Fruit fly (Drosophila melanogaster): ENCODE measurements around the gene PSMG1.

Gene PSMG1

DNA sequence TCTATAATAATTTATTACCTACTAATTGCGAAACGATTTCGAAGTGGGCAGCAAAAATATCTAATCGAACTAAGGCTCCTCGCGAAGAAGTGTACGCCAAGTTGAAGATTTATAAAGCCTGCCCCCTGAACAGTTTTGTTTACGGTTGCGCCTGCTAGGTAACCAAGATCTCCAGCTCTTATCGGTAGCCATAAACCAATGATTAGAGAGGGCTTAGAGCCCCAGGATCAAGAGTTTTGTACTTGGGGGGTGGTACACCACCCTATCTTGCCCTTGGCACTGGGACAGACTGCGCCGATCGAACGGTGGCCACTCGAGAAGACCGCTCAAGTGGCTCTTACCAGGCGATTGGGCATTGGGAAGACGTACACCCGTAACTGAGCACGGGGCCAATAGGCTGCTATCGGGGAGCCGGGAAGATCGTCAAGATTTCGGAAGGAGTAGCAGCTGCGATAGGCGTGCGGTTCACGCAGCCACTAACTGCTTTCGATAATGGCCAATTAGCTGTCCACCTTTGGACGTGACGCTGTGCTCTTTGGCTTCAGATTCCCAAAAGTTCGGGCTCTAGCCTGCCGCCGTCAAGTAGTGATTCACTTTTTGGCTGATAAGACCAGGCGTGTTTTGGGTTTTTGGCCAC lies 38.3 kb upstream of the PSMG1 start (continued):
- TF ChIP-seq br (optimal IDR thresholded peaks at IDR 0.05) (no peak), Adf1 (GFP tag; IDR thresholded peaks at IDR 0.05) (peak; percentile 6; the same call in 1 of the 2 replicates), CG18599 (GFP tag; optimal IDR thresholded peaks at IDR 0.05) (peak; percentile 53), Vsx1 (GFP tag; optimal IDR thresholded peaks at IDR 0.05) (peak; percentile 24), Hey (tag; optimal IDR thresholded peaks at IDR 0.05) (peak; percentile 85), gcm (GFP tag; optimal IDR thresholded peaks at IDR 0.05) (no peak), phol (tag; optimal IDR thresholded peaks at IDR 0.05) (no peak), tup (GFP tag; optimal IDR thresholded peaks at IDR 0.05) (no peak), Atf-2 (GFP tag; optimal IDR thresholded peaks at IDR 0.05) (no peak), NC2α (GFP tag; optimal IDR thresholded peaks at IDR 0.05) (no peak), ftz-f1 (GFP tag; optimal IDR thresholded peaks at IDR 0.05) (peak; percentile 23), grn (GFP tag; optimal IDR thresholded peaks at IDR 0.05) (peak; percentile 75), CG12659 (GFP tag; optimal IDR thresholded peaks at IDR 0.05) (no peak), pzg (GFP tag; optimal IDR thresholded peaks at IDR 0.05) (no peak)

DNA sequence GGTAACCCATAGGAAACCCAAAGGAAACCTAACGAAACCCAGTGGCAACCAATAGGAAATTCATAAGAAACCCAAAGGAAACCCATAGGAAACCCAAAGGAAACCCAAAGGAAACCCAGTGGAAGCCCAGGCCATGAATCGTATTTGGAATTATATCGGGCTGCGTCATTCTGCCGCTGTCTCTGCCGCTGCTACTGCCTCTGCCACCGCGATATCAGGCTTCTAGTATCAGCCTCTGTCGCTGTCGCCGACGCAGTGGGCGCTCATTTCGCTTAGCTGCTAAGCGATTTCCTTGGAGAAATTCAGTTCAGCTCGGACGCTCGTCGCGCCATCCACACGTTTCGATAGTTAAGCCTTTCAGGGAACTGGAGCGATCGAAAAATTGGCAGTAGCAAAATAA lies 37.2 kb upstream of the PSMG1 start, which contains the start of gene CG1208:
Gene CG1208 (plus strand): TSS at position 301 of the 400 bp plus-strand sequence.
- TF ChIP-seq Adf1 (GFP tag; IDR thresholded peaks at IDR 0.05) (peak; percentile 86), fd96Cb (tag; optimal IDR thresholded peaks at IDR 0.05) (no peak), wdn (GFP tag; IDR thresholded peaks at IDR 0.05) (no peak), CG4820 (GFP tag; optimal IDR thresholded peaks at IDR 0.05) (no peak), NFAT (GFP tag; IDR thresholded peaks at IDR 0.05) (0 out of 2 replicates have a peak, but pooled peaks have one; percentile 5), luna (GFP tag; optimal IDR thresholded peaks at IDR 0.05) (no peak), sug (tag; optimal IDR thresholded peaks at IDR 0.05) (peak; percentile 2), CTCF (GFP tag; optimal IDR thresholded peaks at IDR 0.05) (no peak), CG13287 (GFP tag; IDR thresholded peaks at IDR 0.05; ENCODE audit: partially characterized antibody) (no peak), CG31388 (GFP tag; optimal IDR thresholded peaks at IDR 0.05) (no peak), sr (GFP tag; IDR thresholded peaks at IDR 0.05) (no peak), C15 (GFP tag; IDR thresholded peaks at IDR 0.05) (no peak), zen2 (GFP tag; IDR thresholded peaks at IDR 0.05; ENCODE audit: partially characterized antibody) (no peak), Stat92E (GFP tag; optimal IDR thresholded peaks at IDR 0.05) (no peak)

DNA sequence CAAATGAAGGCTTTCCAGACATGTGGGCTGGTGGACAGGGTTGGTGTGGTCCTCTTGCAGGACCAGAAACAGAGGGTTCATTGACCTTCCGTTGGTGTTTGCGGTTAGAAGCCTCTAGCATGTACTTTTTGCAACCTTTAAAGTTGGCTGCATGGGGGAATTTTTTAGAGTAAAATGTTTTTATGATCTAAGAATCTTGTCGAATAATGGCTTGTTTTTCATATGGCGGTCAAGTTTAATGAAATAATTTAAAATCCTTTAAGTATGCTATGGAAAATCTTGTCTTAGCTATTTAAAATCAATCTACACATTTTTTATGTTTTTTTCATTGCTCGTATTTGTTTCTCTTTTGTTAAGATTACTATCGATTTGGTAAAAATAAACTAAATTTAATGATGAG lies 35.6 kb upstream of the PSMG1 start, which contains the start of gene glob3:
Gene glob3 (plus strand): TSS at position 301 of the 400 bp plus-strand sequence.
- TF ChIP-seq MBD-R2 (GFP tag; IDR thresholded peaks at IDR 0.05) (no peak), ash1 (GFP tag; optimal IDR thresholded peaks at IDR 0.05) (no peak), CG13894 (tag; optimal IDR thresholded peaks at IDR 0.05) (no peak), disco-r (GFP tag; optimal IDR thresholded peaks at IDR 0.05) (no peak), yki (optimal IDR thresholded peaks at IDR 0.05) (no peak), CG3163 (GFP tag; optimal IDR thresholded peaks at IDR 0.05) (no peak), Atf3 (GFP tag; optimal IDR thresholded peaks at IDR 0.05) (no peak), Dip3 (GFP tag; optimal IDR thresholded peaks at IDR 0.05) (no peak), CG2678 (tag; optimal IDR thresholded peaks at IDR 0.05) (no peak), abd-A (tag; optimal IDR thresholded peaks at IDR 0.05) (no peak)

DNA sequence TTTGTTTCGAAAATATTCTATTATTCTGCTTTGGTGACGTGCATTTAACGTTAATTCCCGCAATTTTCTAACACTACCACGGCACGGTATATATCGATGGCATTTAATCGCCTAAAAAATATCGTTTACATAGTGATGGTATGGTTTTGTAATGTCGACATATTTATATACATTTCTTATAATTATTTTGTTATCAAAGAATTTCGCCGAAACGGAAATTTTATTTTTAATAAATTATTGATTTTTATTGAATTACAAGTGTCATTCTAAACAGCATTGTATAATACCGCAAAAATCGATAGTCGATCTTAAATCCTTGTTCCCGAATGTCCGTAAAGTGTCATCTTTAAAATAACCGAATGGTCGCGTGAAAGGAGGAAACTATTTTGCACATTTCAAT lies 30.3 kb upstream of the PSMG1 start, which contains the start of the genes Sec20 and dgrn:
Gene Sec20 (minus strand): TSS at position 77 of the 400 bp plus-strand sequence.
Gene dgrn (plus strand): TSS at position 160 of the 400 bp plus-strand sequence.
- TF ChIP-seq CG2120 (GFP tag; optimal IDR thresholded peaks at IDR 0.05) (peak; percentile 84), MBD-R2 (GFP tag; IDR thresholded peaks at IDR 0.05) (peak; percentile 92), gce (GFP tag; IDR thresholded peaks at IDR 0.05) (no peak), CG32772 (GFP tag; IDR thresholded peaks at IDR 0.05) (peak; percentile 50; the same call in 1 of the 2 replicates), NFAT (GFP tag; IDR thresholded peaks at IDR 0.05) (peak; percentile 74), CG8388 (GFP tag; optimal IDR thresholded peaks at IDR 0.05) (peak; percentile 66), Bteb2 (GFP tag; optimal IDR thresholded peaks at IDR 0.05) (peak; percentile 18), tgo (GFP tag; IDR thresholded peaks at IDR 0.05) (peak; percentile 51), CG8765 (GFP tag; IDR thresholded peaks at IDR 0.05) (no peak), hkb (optimal IDR thresholded peaks at IDR 0.05) (no peak), hkb (GFP tag; IDR thresholded peaks at IDR 0.05) (peak; percentile 46; the same call in 1 of the 2 replicates), trh (GFP tag; optimal IDR thresholded peaks at IDR 0.05) (no peak), Neu2 (GFP tag; optimal IDR thresholded peaks at IDR 0.05; ENCODE audit: borderline replicate concordance) (no peak), ase (GFP tag; IDR thresholded peaks at IDR 0.05) (no peak; the same call in 2 of the 3 replicates)

Data from whole organism, embryonic.